Fruit fly (Drosophila melanogaster) S2 (cell line): Measurements from ENCODE around the gene Mvd.

Source experiments
- CG8478 ChIP-seq: fragments of >200 bp; optimal IDR thresholded peaks from 2 replicates; lab custom pipeline; 2018
- CTCF ChIP-seq, 2 experiments: fragments of >200 bp; optimal IDR thresholded peaks; 2 replicates each; lab custom pipeline; 2018

- TF ChIP-seq CG8478 (lab: Kevin White, UChicago) (no peak), CTCF (optimal IDR thresholded peaks at IDR 0.05; lab: Kevin White, UChicago) (no peak)
These were observed 9.8 kb downstream of the Mvd start for dm6 chrX:15758692-15759240.
